Fruit fly (Drosophila melanogaster): ENCODE results near the gene t-cup.
A peak's percentile ranks its signal among the peaks of the same experiment; 100 is the strongest.

The t-cup gene

dm6 chr2L:12474212-12474891 is 22.8 kb downstream of the t-cup start (continued):
- TF ChIP-seq fru (optimal IDR thresholded peaks at IDR 0.05) (no peak), gce (GFP tag; IDR thresholded peaks at IDR 0.05) (no peak), CG5180 (GFP tag; optimal IDR thresholded peaks at IDR 0.05) (peak; percentile 37), grau (tag; optimal IDR thresholded peaks at IDR 0.05) (no peak), CG12391 (tag; optimal IDR thresholded peaks at IDR 0.05) (no peak), CG6689 (GFP tag; IDR thresholded peaks at IDR 0.05) (no peak), CG6175 (GFP tag; IDR thresholded peaks at IDR 0.05) (no peak), Dll (GFP tag; IDR thresholded peaks at IDR 0.05; ENCODE audit: partially characterized antibody) (no peak), CG10959 (GFP tag; IDR thresholded peaks at IDR 0.05) (no peak), CG18764 (GFP tag; optimal IDR thresholded peaks at IDR 0.05) (no peak), gem (tag; optimal IDR thresholded peaks at IDR 0.05) (no peak), lbe (GFP tag; optimal IDR thresholded peaks at IDR 0.05) (peak; percentile 12), mam (GFP tag; optimal IDR thresholded peaks at IDR 0.05) (no peak), CG31365 (tag; optimal IDR thresholded peaks at IDR 0.05) (no peak), unc-4 (GFP tag; IDR thresholded peaks at IDR 0.05; ENCODE audit: partially characterized antibody) (no peak), Sin3A (optimal IDR thresholded peaks at IDR 0.05) (no peak), ara (GFP tag; IDR thresholded peaks at IDR 0.05) (no peak), H2.0 (GFP tag; IDR thresholded peaks at IDR 0.05) (no peak), CG12104 (GFP tag; optimal IDR thresholded peaks at IDR 0.05) (no peak), CG10274 (GFP tag; optimal IDR thresholded peaks at IDR 0.05) (no peak), CG12071 (GFP tag; optimal IDR thresholded peaks at IDR 0.05) (no peak), ftz-f1 (GFP tag; optimal IDR thresholded peaks at IDR 0.05) (no peak), CG31388 (GFP tag; optimal IDR thresholded peaks at IDR 0.05) (no peak), tap (tag; optimal IDR thresholded peaks at IDR 0.05) (no peak), Spps (tag; optimal IDR thresholded peaks at IDR 0.05) (no peak), CG12744 (GFP tag; optimal IDR thresholded peaks at IDR 0.05) (no peak), dmrt11E (tag; optimal IDR thresholded peaks at IDR 0.05) (no peak), bbx (GFP tag; IDR thresholded peaks at IDR 0.05; ENCODE audit: partially characterized antibody) (no peak), HmgD (GFP tag; optimal IDR thresholded peaks at IDR 0.05) (no peak), hb (GFP tag; IDR thresholded peaks at IDR 0.05; ENCODE audit: partially characterized antibody) (no peak), CG16863 (GFP tag; optimal IDR thresholded peaks at IDR 0.05) (no peak), B-H1 (GFP tag; IDR thresholded peaks at IDR 0.05) (no peak), CG31441 (GFP tag; IDR thresholded peaks at IDR 0.05) (no peak), sens-2 (GFP tag; IDR thresholded peaks at IDR 0.05) (no peak), tup (GFP tag; optimal IDR thresholded peaks at IDR 0.05) (no peak), Trl (optimal IDR thresholded peaks at IDR 0.05) (no peak), Trl (GFP tag; optimal IDR thresholded peaks at IDR 0.05) (no peak), Adf1 (GFP tag; IDR thresholded peaks at IDR 0.05) (no peak), kah (GFP tag; optimal IDR thresholded peaks at IDR 0.05) (no peak), Gsc (GFP tag; IDR thresholded peaks at IDR 0.05) (no peak), ERR (GFP tag; optimal IDR thresholded peaks at IDR 0.05) (no peak), CTCF (GFP tag; optimal IDR thresholded peaks at IDR 0.05) (no peak), Vsx1 (GFP tag; optimal IDR thresholded peaks at IDR 0.05) (peak; percentile 33), CG10565 (GFP tag; optimal IDR thresholded peaks at IDR 0.05) (no peak), btn (GFP tag; optimal IDR thresholded peaks at IDR 0.05) (no peak), sug (tag; optimal IDR thresholded peaks at IDR 0.05) (peak; percentile 5), HLH4C (GFP tag; IDR thresholded peaks at IDR 0.05; ENCODE audit: partially characterized antibody) (no peak), zfh1 (GFP tag; IDR thresholded peaks at IDR 0.05) (no peak), Eip74EF (GFP tag; optimal IDR thresholded peaks at IDR 0.05) (no peak), mirr (GFP tag; optimal IDR thresholded peaks at IDR 0.05) (peak; percentile 52), esg (GFP tag; conservative IDR thresholded peaks at IDR 0.05) (no peak), CG3838 (GFP tag; optimal IDR thresholded peaks at IDR 0.05) (no peak)
